Fruit fly (Drosophila melanogaster): ENCODE data around the gene zetaCOP.

The zetaCOP gene

dm6 chr3L:16631844-16632537 lies 41.4 kb downstream of the zetaCOP start:
- no peak for TF ChIP-seq rgr (GFP tag; optimal IDR thresholded peaks at IDR 0.05)
- TF ChIP-seq foxo (GFP tag; optimal IDR thresholded peaks at IDR 0.05), result no peak
- no peak for TF ChIP-seq brk (GFP tag; optimal IDR thresholded peaks at IDR 0.05)
- TF ChIP-seq Dif (GFP tag; optimal IDR thresholded peaks at IDR 0.05; ENCODE audit: partially characterized antibody), result no peak
- no peak for TF ChIP-seq Hr83 (GFP tag; optimal IDR thresholded peaks at IDR 0.05; ENCODE audit: poor library complexity, severe bottlenecking)

DNA sequence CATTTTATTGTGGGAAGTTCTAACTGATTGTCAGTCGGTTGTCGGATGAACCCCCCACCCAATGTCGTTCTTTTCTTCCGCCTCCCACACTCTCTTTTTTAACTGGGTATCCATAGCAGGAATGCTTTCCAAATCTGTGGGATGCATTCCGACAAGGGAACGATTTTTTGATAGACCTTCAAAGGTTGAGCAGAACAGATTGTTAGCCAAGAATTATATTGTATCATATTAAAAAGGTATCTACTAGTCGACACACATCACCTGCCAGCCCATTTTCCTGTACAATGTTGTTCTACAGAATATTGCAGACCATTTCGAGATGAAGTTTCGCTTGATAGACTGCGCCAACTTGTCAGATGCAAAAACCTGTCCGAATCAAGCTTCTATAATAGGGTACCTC lies 43.6 kb downstream of the zetaCOP start:
- TF ChIP-seq Vsx2 (GFP tag; optimal IDR thresholded peaks at IDR 0.05; ENCODE audit: partially characterized antibody) (no peak), Hnf4 (GFP tag; optimal IDR thresholded peaks at IDR 0.05) (no peak), Rel (GFP tag; optimal IDR thresholded peaks at IDR 0.05) (no peak), Rel (tag; optimal IDR thresholded peaks at IDR 0.05) (no peak), Mio (GFP tag; optimal IDR thresholded peaks at IDR 0.05) (no peak), HLH106 (tag; optimal IDR thresholded peaks at IDR 0.05) (no peak), woc (GFP tag; optimal IDR thresholded peaks at IDR 0.05) (no peak), OdsH (GFP tag; optimal IDR thresholded peaks at IDR 0.05) (no peak)

DNA sequence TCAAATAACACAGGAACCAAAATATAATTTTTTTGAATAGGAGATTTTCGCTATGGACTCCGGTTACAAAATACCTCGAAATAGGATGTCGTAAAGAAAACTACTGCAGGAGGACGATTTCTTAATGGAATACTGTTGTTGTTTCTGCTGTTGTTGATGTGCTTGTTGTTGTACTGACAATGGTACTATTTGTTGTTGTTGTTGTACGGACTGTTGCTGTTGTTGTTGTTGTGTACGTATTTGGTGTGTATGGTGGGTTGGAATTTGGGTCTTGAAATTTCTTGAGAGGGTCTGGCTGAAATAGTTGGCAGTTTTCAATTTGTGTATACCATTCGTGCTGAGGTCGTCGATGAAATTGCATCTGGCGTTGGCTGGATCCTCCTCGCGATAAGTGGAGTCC lies 47.2 kb downstream of the zetaCOP start:
- TF ChIP-seq GATAd (GFP tag; optimal IDR thresholded peaks at IDR 0.05), result no peak
